Worm (Caenorhabditis elegans): ENCODE measurements around the gene T25E12.14.
A peak's percentile ranks its signal among the peaks of the same experiment; 100 is the strongest.

T25E12.14 gene

ce11 chrV:16746231-16746990 is 19.4 kb downstream of the T25E12.14 start, which contains the start of gene gyg-2 (continued):
- TF ChIP-seq rec-8 (tag; optimal IDR thresholded peaks at IDR 0.05) (no peak), hsf-1 (GFP tag; IDR thresholded peaks at IDR 0.05) (peak; percentile 62; the same call in 1 of the 2 replicates), Y79H2A.3 (GFP tag; conservative IDR thresholded peaks at IDR 0.05) (no peak), F39B2.1 (GFP tag; IDR thresholded peaks at IDR 0.05) (no peak), ceh-91 (GFP tag; IDR thresholded peaks at IDR 0.05) (peak; percentile 66)

DNA sequence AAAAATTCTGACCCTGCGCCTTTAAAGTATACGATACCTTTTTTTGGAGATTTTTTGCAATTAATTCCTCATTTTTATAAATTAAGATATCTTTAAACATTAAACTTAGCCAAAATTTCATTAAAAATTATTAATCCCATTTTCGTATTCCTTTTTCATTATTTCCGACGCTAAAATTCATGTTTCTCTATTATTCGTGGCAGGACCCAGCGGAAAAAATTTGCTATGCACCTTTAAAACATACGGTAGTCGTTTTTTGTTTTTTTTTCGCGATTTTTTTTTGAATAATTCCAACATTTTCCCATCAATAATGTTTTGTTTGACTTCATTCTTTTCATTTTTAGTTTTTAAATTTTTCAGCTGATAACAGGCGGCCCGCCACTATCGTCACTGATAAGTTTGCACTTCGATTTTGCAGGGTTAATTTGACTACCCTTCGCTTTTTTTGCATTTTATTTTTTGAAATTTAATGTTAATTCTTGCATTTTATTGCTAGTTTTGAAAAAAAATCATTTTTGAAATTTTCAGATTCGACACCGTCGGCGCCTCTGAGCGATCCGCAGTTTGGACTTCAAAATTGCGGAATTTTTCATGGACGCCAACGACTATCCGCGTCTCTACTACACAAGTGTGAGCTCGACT is 20.1 kb downstream of the T25E12.14 start, which contains the start of gene dkf-2:
TSS of gene dkf-2 (plus strand) at position 592 of the 642 bp plus-strand sequence.
- TF ChIP-seq snpc-4 (GFP tag; optimal IDR thresholded peaks at IDR 0.05) (no peak), snpc-4 (tag; optimal IDR thresholded peaks at IDR 0.05) (peak in 2 of 4 experiments; percentile 17 to 19), ztf-6 (GFP tag; IDR thresholded peaks at IDR 0.05) (no peak), lsl-1 (GFP tag; optimal IDR thresholded peaks at IDR 0.05) (peak; percentile 97), ceh-100 (GFP tag; IDR thresholded peaks at IDR 0.05) (peak; percentile 48), egrh-3 (GFP tag; IDR thresholded peaks at IDR 0.05) (no peak), tbx-9 (tag; optimal IDR thresholded peaks at IDR 0.05; ENCODE audit: borderline replicate concordance) (no peak), mcd-1 (GFP tag; IDR thresholded peaks at IDR 0.05) (0 out of 2 replicates have a peak, but pooled peaks have one; percentile 20), snpc-3.4 (tag; optimal IDR thresholded peaks at IDR 0.05) (peak; percentile 19), ekl-4 (GFP tag; IDR thresholded peaks at IDR 0.05) (0 out of 2 replicates have a peak, but pooled peaks have one; percentile 41), F33H1.4 (GFP tag; IDR thresholded peaks at IDR 0.05) (peak; percentile 90), dox-1 (GFP tag; IDR thresholded peaks at IDR 0.05) (0 out of 2 replicates have a peak, but pooled peaks have one; percentile 16), snpc-1.1 (tag; optimal IDR thresholded peaks at IDR 0.05; ENCODE audit: insufficient read depth) (peak; percentile 12), madf-6 (GFP tag; IDR thresholded peaks at IDR 0.05) (peak; percentile 92), tlf-1 (GFP tag; optimal IDR thresholded peaks at IDR 0.05) (no peak), ceh-91 (GFP tag; IDR thresholded peaks at IDR 0.05) (peak; percentile 12; the same call in 1 of the 2 replicates), attf-6 (GFP tag; IDR thresholded peaks at IDR 0.05) (peak; percentile 78), ceh-27 (GFP tag; optimal IDR thresholded peaks at IDR 0.05) (no peak), egl-44 (GFP tag; IDR thresholded peaks at IDR 0.05) (no peak), rcor-1 (GFP tag; IDR thresholded peaks at IDR 0.05) (no peak), F49E8.2 (tag; optimal IDR thresholded peaks at IDR 0.05; ENCODE audit: insufficient read depth) (no peak), madf-8 (GFP tag; conservative IDR thresholded peaks at IDR 0.05) (peak; percentile 74), xnd-1 (tag; optimal IDR thresholded peaks at IDR 0.05) (peak; percentile 97), D2030.7 (GFP tag; IDR thresholded peaks at IDR 0.05) (peak; percentile 21; the same call in 1 of the 2 replicates)

DNA sequence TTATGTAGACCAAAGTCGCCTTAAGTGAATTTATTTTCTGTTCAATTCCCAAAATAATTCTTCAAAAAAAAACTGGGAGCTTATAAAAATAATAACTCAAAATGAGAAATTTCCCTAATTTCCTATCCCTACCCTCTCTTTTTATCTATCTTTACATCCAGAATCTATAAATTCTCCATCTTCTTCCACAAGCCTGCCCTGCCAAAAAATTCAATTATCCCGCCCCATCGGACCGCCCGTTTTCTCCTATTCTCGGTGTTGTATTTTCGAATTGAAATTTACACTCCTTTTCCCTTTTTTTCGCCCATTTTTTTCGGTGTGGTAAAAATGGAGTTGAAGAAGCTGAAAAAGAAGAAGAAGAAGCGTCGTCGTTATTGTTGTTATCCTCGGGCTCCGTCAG is 22.5 kb downstream of the T25E12.14 start:
- TF ChIP-seq snpc-3.4 (tag; optimal IDR thresholded peaks at IDR 0.05) (no peak), sptf-2 (GFP tag; optimal IDR thresholded peaks at IDR 0.05) (no peak), egrh-3 (GFP tag; IDR thresholded peaks at IDR 0.05) (no peak)
